Fruit fly (Drosophila melanogaster) whole organism, embryonic: ENCODE data around the gene Scr.

Source experiments
- Aef1 ChIP-seq: fragments of 200-800 bp; sonication (Bioruptor generic); IDR thresholded peaks from 3 replicates; pipeline ENCODE4 v1.3.6; 2022; ENCODE audit warnings: missing biosample characterization, missing genetic modification characterization
- CG10543 ChIP-seq: fragments of 200-800 bp; sonication (Bioruptor generic); optimal IDR thresholded peaks from 3 replicates; lab custom pipeline; 2017; ENCODE audit warnings: missing biosample characterization, mild to moderate bottlenecking, missing genetic modification characterization, moderate library complexity
- CG11093 ChIP-seq: fragments of 200-800 bp; sonication (Bioruptor generic); IDR thresholded peaks from 3 replicates; pipeline ENCODE4 v1.3.6; 2022; ENCODE audit warnings: missing biosample characterization, missing genetic modification characterization
- CG11696 ChIP-seq: fragments of 200-800 bp; sonication (Bioruptor generic); IDR thresholded peaks from 2 replicates; pipeline ENCODE4 v1.3.6; 2022; ENCODE audit warnings: missing biosample characterization, missing genetic modification characterization
- CG12071 ChIP-seq: fragments of 200-800 bp; sonication (Bioruptor generic); optimal IDR thresholded peaks from 3 replicates; lab custom pipeline; 2018; ENCODE audit warnings: missing biosample characterization, mild to moderate bottlenecking, missing genetic modification characterization
- CG12942 ChIP-seq: fragments of 200-800 bp; sonication (Bioruptor generic); optimal IDR thresholded peaks from 3 replicates; lab custom pipeline; 2016; ENCODE audit warnings: missing biosample characterization, missing genetic modification characterization
- CG13424 ChIP-seq: fragments of 200-800 bp; sonication (Bioruptor generic); optimal IDR thresholded peaks from 2 replicates; lab custom pipeline; 2019; ENCODE audit warnings: missing biosample characterization, mild to moderate bottlenecking, missing genetic modification characterization, moderate library complexity
- CG1647 ChIP-seq: fragments of 200-800 bp; sonication (Bioruptor generic); optimal IDR thresholded peaks from 3 replicates; lab custom pipeline; 2016; ENCODE audit warnings: missing biosample characterization, missing genetic modification characterization
- CG16815 ChIP-seq: fragments of 200-800 bp; sonication (Bioruptor generic); optimal IDR thresholded peaks from 3 replicates; lab custom pipeline; 2017; ENCODE audit warnings: missing biosample characterization, mild to moderate bottlenecking, missing genetic modification characterization
- CG17802 ChIP-seq: fragments of 200-800 bp; sonication (Bioruptor generic); optimal IDR thresholded peaks from 2 replicates; lab custom pipeline; 2018; ENCODE audit warnings: missing biosample characterization, mild to moderate bottlenecking, missing genetic modification characterization, moderate library complexity
- CG17829 ChIP-seq: fragments of 200-800 bp; optimal IDR thresholded peaks from 2 replicates; lab custom pipeline; 2019; ENCODE audit warnings: missing biosample characterization, mild to moderate bottlenecking, missing genetic modification characterization, moderate library complexity
- CG2129 ChIP-seq: fragments of 200-800 bp; sonication (Bioruptor generic); IDR thresholded peaks from 2 replicates; pipeline ENCODE4 v1.3.6; 2022; ENCODE audit warnings: missing biosample characterization, missing genetic modification characterization; ENCODE audit not compliant: partially characterized antibody
- CG31365 ChIP-seq: fragments of 200-800 bp; sonication (Bioruptor generic); optimal IDR thresholded peaks from 2 replicates; lab custom pipeline; 2018; ENCODE audit warnings: missing biosample characterization, mild to moderate bottlenecking, missing genetic modification characterization
- CG3163 ChIP-seq: fragments of 200-800 bp; sonication (Bioruptor generic); optimal IDR thresholded peaks from 3 replicates; lab custom pipeline; 2016; ENCODE audit warnings: missing biosample characterization, missing genetic modification characterization
- CG34376 ChIP-seq: fragments of 200-800 bp; sonication (Bioruptor generic); optimal IDR thresholded peaks from 2 replicates; lab custom pipeline; 2018; ENCODE audit warnings: missing biosample characterization, mild to moderate bottlenecking, missing genetic modification characterization
- CG4820 ChIP-seq: fragments of 200-800 bp; sonication (Bioruptor generic); optimal IDR thresholded peaks from 3 replicates; lab custom pipeline; 2016; ENCODE audit warnings: missing biosample characterization, missing genetic modification characterization
- CG6854 ChIP-seq: fragments of 200-800 bp; sonication (Bioruptor generic); optimal IDR thresholded peaks from 3 replicates; lab custom pipeline; 2017; ENCODE audit warnings: missing biosample characterization, mild to moderate bottlenecking, missing genetic modification characterization
- CG7745 ChIP-seq: fragments of 200-800 bp; sonication (Bioruptor generic); optimal IDR thresholded peaks from 2 replicates; lab custom pipeline; 2018; ENCODE audit warnings: missing biosample characterization, mild to moderate bottlenecking, missing genetic modification characterization, moderate library complexity
- CG9609 ChIP-seq: fragments of 200-800 bp; sonication (Bioruptor generic); optimal IDR thresholded peaks from 3 replicates; lab custom pipeline; 2016; ENCODE audit warnings: missing biosample characterization, missing genetic modification characterization
- CrebB ChIP-seq: fragments of 200-800 bp; sonication (Bioruptor generic); optimal IDR thresholded peaks from 3 replicates; lab custom pipeline; 2018; ENCODE audit warnings: missing biosample characterization, mild to moderate bottlenecking, missing genetic modification characterization
- Fer2 ChIP-seq: fragments of 200-800 bp; sonication (Bioruptor generic); optimal IDR thresholded peaks from 2 replicates; lab custom pipeline; 2018; ENCODE audit warnings: missing biosample characterization, mild to moderate bottlenecking, missing genetic modification characterization, moderate library complexity
- HLHmδ ChIP-seq: fragments of 200-800 bp; sonication (Bioruptor generic); optimal IDR thresholded peaks from 2 replicates; lab custom pipeline; 2018; ENCODE audit warnings: missing biosample characterization, mild to moderate bottlenecking, missing genetic modification characterization, moderate library complexity
- HmgD ChIP-seq: fragments of 200-800 bp; sonication (Bioruptor generic); optimal IDR thresholded peaks from 3 replicates; lab custom pipeline; 2016; ENCODE audit warnings: missing biosample characterization, missing genetic modification characterization
- Jarid2 ChIP-seq: fragments of 200-800 bp; sonication (Bioruptor generic); optimal IDR thresholded peaks from 3 replicates; lab custom pipeline; 2017; ENCODE audit warnings: mild to moderate bottlenecking, missing biosample characterization, missing genetic modification reagents, missing genetic modification characterization
- Lpt ChIP-seq: fragments of >200 bp; optimal IDR thresholded peaks from 2 replicates; lab custom pipeline; 2018; ENCODE audit warnings: missing biosample characterization, missing genetic modification characterization
- NC2α ChIP-seq: fragments of 200-800 bp; sonication (Bioruptor generic); optimal IDR thresholded peaks from 2 replicates; lab custom pipeline; 2016; ENCODE audit warnings: missing biosample characterization, missing genetic modification characterization
- NFAT ChIP-seq: fragments of 200-800 bp; sonication (Bioruptor generic); IDR thresholded peaks from 2 replicates; pipeline ENCODE4 v1.3.6; 2022; ENCODE audit warnings: missing biosample characterization, missing genetic modification characterization
- Opbp ChIP-seq: fragments of 200-800 bp; sonication (Bioruptor generic); IDR thresholded peaks from 3 replicates; pipeline ENCODE4 v1.3.6; 2022; ENCODE audit warnings: missing biosample characterization, missing genetic modification characterization; ENCODE audit not compliant: partially characterized antibody
- PHDP ChIP-seq: fragments of 200-800 bp; sonication (Bioruptor generic); optimal IDR thresholded peaks from 3 replicates; lab custom pipeline; 2018; ENCODE audit warnings: missing biosample characterization, mild to moderate bottlenecking, missing genetic modification characterization, moderate library complexity
- Rx ChIP-seq: fragments of 200-800 bp; sonication (Bioruptor generic); IDR thresholded peaks from 2 replicates; pipeline ENCODE4 v1.3.6; 2022; ENCODE audit warnings: missing biosample characterization, missing genetic modification characterization
- Side ChIP-seq: fragments of 200-800 bp; sonication (Bioruptor generic); optimal IDR thresholded peaks from 2 replicates; lab custom pipeline; 2016; ENCODE audit warnings: missing biosample characterization, missing genetic modification characterization
- Spps ChIP-seq: fragments of 200-800 bp; sonication (Bioruptor generic); optimal IDR thresholded peaks from 2 replicates; lab custom pipeline; 2018; ENCODE audit warnings: missing biosample characterization, mild to moderate bottlenecking, missing genetic modification characterization
- Vsx1 ChIP-seq: fragments of 200-800 bp; sonication (Bioruptor generic); optimal IDR thresholded peaks from 2 replicates; lab custom pipeline; 2017; ENCODE audit warnings: missing biosample characterization, mild to moderate bottlenecking, missing genetic modification characterization, missing genetic modification reagents
- cas ChIP-seq: fragments of 200-800 bp; sonication (Bioruptor generic); IDR thresholded peaks from 2 replicates; pipeline ENCODE4 v1.3.6; 2022; ENCODE audit warnings: missing biosample characterization, missing genetic modification characterization
- chn ChIP-seq: fragments of 200-800 bp; sonication (Bioruptor generic); optimal IDR thresholded peaks from 2 replicates; lab custom pipeline; 2016; ENCODE audit warnings: missing biosample characterization, missing genetic modification characterization
- crc ChIP-seq: fragments of 200-800 bp; sonication (Bioruptor generic); optimal IDR thresholded peaks from 2 replicates; lab custom pipeline; 2016; ENCODE audit warnings: missing biosample characterization, missing genetic modification characterization
- ems ChIP-seq: fragments of 200-800 bp; sonication (Bioruptor generic); optimal IDR thresholded peaks from 3 replicates; lab custom pipeline; 2016; ENCODE audit warnings: missing biosample characterization, missing genetic modification characterization
- fru ChIP-seq: fragments of >200 bp; optimal IDR thresholded peaks from 2 replicates; lab custom pipeline; 2017
- gro ChIP-seq: fragments of 200-800 bp; sonication (Bioruptor generic); optimal IDR thresholded peaks from 2 replicates; lab custom pipeline; 2016; ENCODE audit warnings: missing biosample characterization, missing genetic modification characterization
- inv ChIP-seq: fragments of 200-800 bp; sonication (Bioruptor generic); IDR thresholded peaks from 2 replicates; pipeline ENCODE4 v1.3.6; 2022; ENCODE audit warnings: missing biosample characterization, missing genetic modification characterization; ENCODE audit not compliant: partially characterized antibody
- lbe ChIP-seq: fragments of 200-800 bp; sonication (Bioruptor generic); optimal IDR thresholded peaks from 2 replicates; lab custom pipeline; 2016; ENCODE audit warnings: missing biosample characterization, mild to moderate bottlenecking, missing genetic modification characterization
- mirr ChIP-seq: fragments of 200-800 bp; sonication (Bioruptor generic); optimal IDR thresholded peaks from 3 replicates; lab custom pipeline; 2018; ENCODE audit warnings: missing biosample characterization, mild to moderate bottlenecking, missing genetic modification characterization
- pb ChIP-seq: fragments of 200-800 bp; sonication (Bioruptor generic); optimal IDR thresholded peaks from 3 replicates; lab custom pipeline; 2016; ENCODE audit warnings: missing biosample characterization, missing genetic modification characterization
- peb ChIP-seq: fragments of 200-800 bp; sonication (Bioruptor generic); IDR thresholded peaks from 2 replicates; pipeline ENCODE4 v1.3.6; 2022; ENCODE audit warnings: missing biosample characterization, missing genetic modification characterization
- psq ChIP-seq: fragments of 200-800 bp; sonication (Bioruptor generic); optimal IDR thresholded peaks from 2 replicates; lab custom pipeline; 2017; ENCODE audit warnings: missing biosample characterization, missing genetic modification characterization
- salm ChIP-seq: fragments of 200-800 bp; sonication (Bioruptor generic); optimal IDR thresholded peaks from 2 replicates; lab custom pipeline; 2018; ENCODE audit warnings: missing biosample characterization, mild to moderate bottlenecking, missing genetic modification characterization
- sd ChIP-seq: fragments of 200-800 bp; sonication (Bioruptor generic); optimal IDR thresholded peaks from 3 replicates; lab custom pipeline; 2018; ENCODE audit warnings: missing biosample characterization, mild to moderate bottlenecking, missing genetic modification characterization, moderate library complexity
- stc ChIP-seq: fragments of 200-800 bp; sonication (Bioruptor generic); IDR thresholded peaks from 2 replicates; pipeline ENCODE4 v1.3.6; 2022; ENCODE audit warnings: missing biosample characterization, missing genetic modification characterization
- tx ChIP-seq: fragments of 200-800 bp; sonication (Bioruptor generic); optimal IDR thresholded peaks from 2 replicates; lab custom pipeline; 2016; ENCODE audit warnings: missing biosample characterization, missing genetic modification characterization
- usp ChIP-seq: fragments of >200 bp; optimal IDR thresholded peaks from 2 replicates; lab custom pipeline; 2017; ENCODE audit warnings: missing biosample characterization, missing genetic modification characterization
- zfh1 ChIP-seq: fragments of 200-800 bp; sonication (Bioruptor generic); IDR thresholded peaks from 3 replicates; pipeline ENCODE4 v1.3.6; 2022; ENCODE audit warnings: missing biosample characterization, missing genetic modification characterization

Gene Scr

DNA sequence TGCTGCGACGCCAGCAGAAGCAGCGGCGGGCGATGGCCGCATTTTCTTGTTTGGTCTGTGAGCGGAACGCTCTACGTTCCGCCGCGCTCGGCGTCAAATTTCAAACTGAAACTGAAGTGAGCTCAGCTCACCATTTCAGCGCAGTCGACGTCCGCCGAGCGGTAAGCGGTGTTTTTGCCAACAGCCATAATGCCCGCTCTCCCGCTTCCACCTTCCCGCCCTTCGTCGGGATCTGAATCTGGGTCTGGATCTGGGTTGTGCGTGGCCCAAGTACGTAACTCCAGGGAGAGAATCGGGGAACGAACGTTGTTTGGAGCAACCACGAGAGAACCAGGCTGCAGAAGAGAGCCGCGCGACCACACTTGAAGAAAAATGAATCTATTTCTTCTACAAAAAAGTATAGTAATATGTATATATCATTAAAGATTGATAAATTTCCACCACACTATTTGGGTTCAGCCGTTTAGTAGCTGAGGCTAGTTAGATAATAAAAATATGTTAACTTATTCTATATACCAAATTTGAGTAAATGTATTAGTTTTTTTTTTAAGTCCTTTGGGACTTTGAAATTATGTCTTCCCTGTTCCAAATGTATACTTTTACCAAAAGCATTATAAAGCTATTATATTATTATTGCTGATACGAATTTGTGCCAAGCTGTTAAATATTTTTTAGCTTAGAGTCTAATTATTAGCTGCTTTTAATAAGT is 33.4 kb downstream of the Scr start (continued):
- TF ChIP-seq Rx (GFP tag; lab: Robert Waterston, UW) (no peak), CG11696 (no peak), HLHmδ (GFP tag; lab: Kevin White, UChicago) (no peak), CG10543 (GFP tag; lab: Kevin White, UChicago) (no peak), lbe (GFP tag; lab: Kevin White, UChicago) (no peak), pb (GFP tag; lab: Kevin White, UChicago) (peak; percentile 27), Fer2 (tag; lab: Kevin White, UChicago) (no peak), HmgD (GFP tag; lab: Kevin White, UChicago) (no peak), CG6854 (GFP tag; lab: Kevin White, UChicago) (no peak), fru (no peak), CG13424 (tag; lab: Kevin White, UChicago) (peak; percentile 10), CG34376 (peak; percentile 2), Jarid2 (GFP tag; lab: Kevin White, UChicago) (peak; percentile 78), CG11093 (no peak), Lpt (GFP tag; lab: Kevin White, UChicago) (no peak), psq (no peak), CG31365 (tag; lab: Kevin White, UChicago) (peak; percentile 20), CG1647 (GFP tag; lab: Kevin White, UChicago) (no peak), CG3163 (peak; percentile 5), cas (GFP tag; lab: Robert Waterston, UW) (no peak), chn (GFP tag; lab: Kevin White, UChicago) (no peak), CG12942 (GFP tag; lab: Kevin White, UChicago) (peak; percentile 6), CG12071 (GFP tag; lab: Kevin White, UChicago) (no peak), peb (GFP tag; lab: Robert Waterston, UW) (no peak), stc (no peak), Aef1 (GFP tag; lab: Robert Waterston, UW) (no peak), Opbp (peak; percentile 55; the same call in 1 of the 3 replicates), salm (tag; lab: Kevin White, UChicago) (no peak), sd (tag; lab: Kevin White, UChicago) (no peak), gro (GFP tag; lab: Kevin White, UChicago) (no peak), Vsx1 (GFP tag; lab: Kevin White, UChicago) (no peak), CG17829 (tag; lab: Kevin White, UChicago) (no peak), CG2129 (GFP tag; lab: Robert Waterston, UW) (no peak), zfh1 (GFP tag; lab: Robert Waterston, UW) (peak; percentile 4; the same call in 2 of the 3 replicates), usp (GFP tag; lab: Kevin White, UChicago) (no peak), CrebB (no peak), CG16815 (GFP tag; lab: Kevin White, UChicago) (peak; percentile 14), CG9609 (GFP tag; lab: Kevin White, UChicago) (no peak), ems (GFP tag; lab: Kevin White, UChicago) (no peak), inv (GFP tag; lab: Robert Waterston, UW) (no peak), NFAT (GFP tag; lab: Robert Waterston, UW) (no peak), Spps (tag; lab: Kevin White, UChicago) (no peak), crc (GFP tag; lab: Kevin White, UChicago) (no peak), NC2α (GFP tag; lab: Kevin White, UChicago) (no peak), CG7745 (tag; lab: Kevin White, UChicago) (no peak), CG4820 (no peak), PHDP (tag; lab: Kevin White, UChicago) (no peak), CG17802 (no peak), mirr (GFP tag; lab: Kevin White, UChicago) (no peak), tx (GFP tag; lab: Kevin White, UChicago) (no peak), Side (GFP tag; lab: Kevin White, UChicago) (no peak)
